Worm (Caenorhabditis elegans) whole organism, dauer: ENCODE results near the gene ZK666.15.
"Not testable (repeated sequence)": the region's sequence is repeated elsewhere in the genome, so short reads cannot be mapped to it uniquely, and the experiment has no call there.

Source experiments
- unc-62 ChIP-seq: sonication (generic microtip); optimal IDR thresholded peaks from 2 replicates; lab custom pipeline; 2017; ENCODE audit warnings: missing biosample characterization, missing genetic modification reagents, missing genetic modification characterization

The ZK666.15 gene

DNA sequence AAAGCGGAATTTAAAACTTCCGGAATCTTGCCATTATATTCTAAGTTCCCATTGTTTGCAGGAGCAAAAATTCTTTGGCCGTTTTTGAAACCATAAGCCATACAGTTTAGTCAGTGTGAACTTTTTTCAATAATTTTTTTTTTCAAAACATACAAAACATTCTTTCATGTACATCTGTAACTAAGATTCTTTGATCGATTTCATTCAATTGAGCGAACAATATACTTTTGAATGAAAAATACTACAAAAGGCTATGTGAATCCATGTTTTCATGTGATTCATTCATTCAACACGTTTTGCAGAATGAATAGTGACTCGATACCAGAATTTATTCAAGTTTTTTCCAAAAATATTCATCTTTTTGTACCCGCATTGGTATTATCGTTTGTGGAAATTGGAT lies at the start of gene ZK666.15:
ZK666.15 (plus strand) TSS at position 301 of the 400 bp plus-strand sequence.
- no peak for TF ChIP-seq unc-62 (GFP tag; lab: Kevin White, UChicago)

ce11 chrII:10437840-10438239 lies 49.0 kb upstream of the ZK666.15 start:
- no peak for TF ChIP-seq unc-62 (GFP tag; lab: Kevin White, UChicago)

- TF ChIP-seq unc-62 (GFP tag; lab: Kevin White, UChicago) = no peak
These were observed 46.9 kb upstream of the ZK666.15 start, which contains the start of gene E04D5.4 for ce11 chrII:10439976-10440375. E04D5.4 (plus strand) TSS chrII:10440276.

- TF ChIP-seq unc-62 (GFP tag; lab: Kevin White, UChicago) = not testable (repeated sequence)
These were observed 44.0 kb upstream of the ZK666.15 start, which contains the start of gene ZK673.1 for ce11 chrII:10442846-10443245. ZK673.1 (plus strand) TSS chrII:10443146.

DNA sequence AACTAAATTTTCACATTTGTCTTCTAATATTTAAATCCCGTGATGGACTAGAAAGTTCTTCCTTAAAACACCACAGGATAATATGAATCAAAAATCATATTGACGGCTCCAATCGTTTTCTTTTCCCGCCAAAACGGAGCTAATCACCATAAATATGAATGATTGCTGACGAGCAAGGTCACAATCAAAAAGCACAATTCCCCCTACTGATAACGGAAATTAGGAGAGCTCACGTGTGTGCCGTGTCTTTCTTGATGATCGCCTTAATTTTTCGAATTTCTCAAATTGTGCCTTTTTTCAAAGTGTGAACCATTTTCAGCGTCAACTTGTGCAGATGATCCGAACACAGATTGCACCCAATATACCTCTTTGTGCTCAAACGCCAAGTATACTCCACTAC lies 42.9 kb upstream of the ZK666.15 start:
- no peak for TF ChIP-seq unc-62 (GFP tag; lab: Kevin White, UChicago)

DNA sequence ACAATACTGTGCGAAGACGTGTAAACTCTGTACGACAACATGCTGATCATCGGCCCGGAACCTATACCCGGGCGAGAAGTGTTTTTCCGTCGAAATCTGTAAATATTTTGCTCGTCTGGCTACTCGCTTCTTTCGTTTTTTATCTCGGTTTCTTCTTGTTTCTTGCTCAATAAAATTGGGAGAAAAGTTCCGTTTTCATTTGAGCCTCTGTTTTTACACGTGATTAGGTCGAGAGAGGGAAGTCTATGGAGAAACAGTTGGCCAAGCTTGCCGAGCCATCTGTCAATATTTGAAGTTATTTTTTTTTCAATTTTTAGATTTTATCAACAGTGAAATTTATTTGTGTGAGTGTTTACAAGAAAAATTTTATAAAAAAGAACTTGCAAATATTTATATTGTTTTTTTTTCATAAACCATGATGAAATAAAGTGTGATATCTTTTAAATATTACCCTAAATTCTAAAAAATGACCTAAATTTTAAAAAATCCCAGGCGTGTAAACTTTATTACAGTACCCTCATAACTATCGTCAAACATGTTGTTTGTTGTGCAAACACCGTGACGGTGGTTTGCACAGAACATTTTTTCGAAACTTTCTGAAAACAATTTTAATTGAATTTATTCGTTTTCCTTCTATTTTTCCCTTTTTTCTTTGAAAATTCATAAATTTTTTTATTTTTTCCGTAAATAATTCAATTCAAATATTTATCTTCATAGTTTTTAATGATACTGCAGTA lies 41.7 kb upstream of the ZK666.15 start:
- TF ChIP-seq unc-62 (GFP tag; lab: Kevin White, UChicago) = no peak

DNA sequence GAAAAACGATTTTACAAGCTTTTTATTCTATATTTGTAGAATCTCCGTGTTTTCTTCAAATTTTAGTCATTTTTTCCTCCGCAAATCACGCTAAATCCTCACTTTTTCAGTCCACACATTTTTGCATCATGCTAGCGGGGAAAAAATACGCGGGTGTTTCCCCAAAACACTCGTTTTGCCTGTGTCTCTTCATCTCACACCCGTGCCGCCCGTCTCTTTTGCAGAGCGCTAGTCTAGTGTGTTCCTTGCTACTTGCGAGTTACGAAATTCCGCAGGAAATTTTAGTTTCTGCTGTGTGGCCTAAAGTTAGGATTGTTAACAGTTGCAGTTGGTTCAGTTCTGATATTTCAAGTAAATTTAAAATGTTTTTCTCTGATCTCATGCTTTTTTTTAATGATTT lies 41.1 kb upstream of the ZK666.15 start:
- no peak for TF ChIP-seq unc-62 (GFP tag; lab: Kevin White, UChicago)

DNA sequence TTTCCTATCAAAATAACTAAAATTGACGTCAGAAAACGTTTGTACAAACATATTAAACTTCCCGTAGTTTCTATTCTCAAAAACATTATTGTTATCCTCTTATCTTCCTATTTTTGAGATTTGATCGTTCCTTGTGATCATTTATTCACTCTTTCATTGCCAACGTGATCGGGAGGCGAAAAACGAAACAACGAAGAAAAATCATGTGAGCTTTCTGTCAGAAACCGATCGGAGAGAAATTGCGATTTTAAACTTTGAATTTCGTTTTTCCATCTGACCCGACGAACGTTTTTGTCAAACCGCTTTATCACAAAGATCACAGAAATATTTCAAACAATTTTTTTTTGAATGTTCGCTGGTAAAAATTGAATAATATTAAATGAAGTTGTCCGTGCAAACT lies 40.5 kb upstream of the ZK666.15 start:
- TF ChIP-seq unc-62 (GFP tag; lab: Kevin White, UChicago) = no peak

ce11 chrII:10446814-10447213 lies 40.0 kb upstream of the ZK666.15 start:
- no peak for TF ChIP-seq unc-62 (GFP tag; lab: Kevin White, UChicago)

DNA sequence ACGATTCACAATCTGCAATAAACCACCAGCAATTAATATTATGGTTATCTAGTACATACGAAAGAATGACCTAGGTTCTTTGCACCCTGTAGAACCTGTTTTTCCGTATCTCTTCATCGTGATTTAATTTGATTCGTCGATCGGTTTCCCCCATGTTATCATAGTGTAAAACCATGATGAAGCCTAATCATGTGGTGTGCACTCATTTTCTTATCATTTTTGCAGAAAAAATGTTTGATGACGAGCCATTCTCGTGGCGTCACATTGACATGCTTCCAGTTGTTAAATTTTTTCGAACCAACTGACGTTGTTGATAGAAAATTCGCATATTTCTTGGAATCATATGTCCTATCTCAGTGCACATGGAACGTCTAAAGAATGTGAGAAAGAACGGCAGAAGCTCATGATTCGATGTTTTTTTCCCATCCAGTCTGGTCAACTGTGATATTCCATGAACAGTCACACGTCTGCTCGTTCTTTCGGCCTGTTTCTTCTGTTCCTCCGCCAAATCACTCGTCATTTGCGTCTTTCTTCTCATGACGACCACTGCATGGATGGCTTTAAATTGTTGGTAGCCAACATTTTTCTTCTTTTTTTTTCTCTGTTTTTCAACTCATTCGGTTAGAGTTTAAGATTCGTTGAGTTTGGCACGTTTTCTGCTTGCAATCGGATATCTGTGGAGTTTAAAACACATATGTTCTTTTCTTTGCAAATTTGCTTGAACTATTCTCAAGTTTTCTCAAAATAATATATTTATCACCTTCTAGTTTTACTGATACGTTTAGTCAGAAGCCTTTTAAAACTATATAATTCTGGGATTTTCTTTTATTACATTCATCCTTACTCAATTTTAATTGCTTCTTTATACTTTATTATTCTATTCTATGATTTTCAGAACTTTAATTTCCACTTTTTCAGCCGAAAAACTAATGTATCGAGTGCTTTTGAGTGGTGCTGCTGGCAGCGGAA lies 39.2 kb upstream of the ZK666.15 start, which contains the start of gene ZK673.2:
ZK673.2 (plus strand) TSS at position 919 of the 969 bp plus-strand sequence.
- no peak for TF ChIP-seq unc-62 (GFP tag; lab: Kevin White, UChicago)

DNA sequence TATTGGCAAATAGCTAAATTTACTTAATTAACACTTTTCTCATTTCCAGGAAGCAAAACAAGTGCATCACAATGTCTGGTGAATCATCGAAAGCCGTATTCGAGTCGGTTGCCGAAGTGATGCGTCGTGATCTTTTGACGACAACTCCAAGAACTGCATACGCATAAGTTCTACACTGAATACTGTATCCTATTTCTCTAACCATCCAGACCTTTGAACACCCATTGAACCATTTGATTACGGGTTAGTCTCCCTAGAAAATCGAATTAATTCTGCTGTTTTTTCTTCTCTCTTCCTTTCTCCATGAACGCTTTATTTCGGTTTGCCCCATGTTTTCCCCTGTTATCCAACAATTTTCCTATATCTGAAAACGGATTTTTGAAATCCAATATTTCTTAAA lies 37.1 kb upstream of the ZK666.15 start, which contains the start of gene lin-56:
lin-56 (plus strand) TSS at position 301 of the 400 bp plus-strand sequence.
- no peak for TF ChIP-seq unc-62 (GFP tag; lab: Kevin White, UChicago)

DNA sequence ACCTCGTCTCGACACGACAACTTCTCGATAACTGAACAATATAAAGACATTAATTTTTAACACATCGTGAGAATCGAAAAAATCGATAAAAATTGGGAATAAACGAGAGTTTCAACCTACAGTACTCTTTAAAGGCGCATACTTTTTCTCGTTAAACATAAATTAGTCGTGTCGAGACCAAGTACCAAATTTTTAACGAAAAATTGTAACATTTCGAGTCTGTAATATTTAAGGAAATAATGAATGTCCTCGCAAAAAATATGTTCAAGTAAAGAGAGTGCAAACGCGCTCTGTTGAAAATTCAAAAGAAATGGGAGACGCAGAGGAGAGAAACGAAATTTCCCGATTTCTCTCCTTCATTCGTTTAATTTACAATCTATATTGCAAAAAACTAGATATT lies 36.5 kb upstream of the ZK666.15 start:
- no peak for TF ChIP-seq unc-62 (GFP tag; lab: Kevin White, UChicago)

ce11 chrII:10452620-10453019 lies 34.2 kb upstream of the ZK666.15 start, which contains the start of gene ZK673.4:
ZK673.4 (plus strand) TSS chrII:10452920.
- no peak for TF ChIP-seq unc-62 (GFP tag; lab: Kevin White, UChicago)

DNA sequence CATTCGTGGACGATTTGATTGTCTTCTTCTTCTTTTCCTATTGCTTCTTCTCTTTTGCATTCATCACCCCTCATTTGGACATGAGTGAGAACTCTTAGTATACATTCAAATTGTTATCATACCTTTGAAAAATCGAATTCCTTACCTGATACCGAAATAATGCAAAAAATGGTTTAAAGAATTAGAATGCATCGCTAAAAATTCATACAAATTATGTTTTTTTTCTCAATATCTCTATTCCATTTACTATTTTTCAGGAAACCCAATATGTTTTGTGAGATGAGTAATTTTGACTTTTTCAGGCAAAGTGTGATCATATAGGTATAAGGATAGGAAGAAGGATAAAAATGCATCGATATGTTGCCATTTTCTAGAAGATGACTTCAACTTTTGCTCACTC lies 29.9 kb upstream of the ZK666.15 start, which contains the start of gene ZK673.11:
ZK673.11 (plus strand) TSS at position 301 of the 400 bp plus-strand sequence.
- TF ChIP-seq unc-62 (GFP tag; lab: Kevin White, UChicago) = no peak

DNA sequence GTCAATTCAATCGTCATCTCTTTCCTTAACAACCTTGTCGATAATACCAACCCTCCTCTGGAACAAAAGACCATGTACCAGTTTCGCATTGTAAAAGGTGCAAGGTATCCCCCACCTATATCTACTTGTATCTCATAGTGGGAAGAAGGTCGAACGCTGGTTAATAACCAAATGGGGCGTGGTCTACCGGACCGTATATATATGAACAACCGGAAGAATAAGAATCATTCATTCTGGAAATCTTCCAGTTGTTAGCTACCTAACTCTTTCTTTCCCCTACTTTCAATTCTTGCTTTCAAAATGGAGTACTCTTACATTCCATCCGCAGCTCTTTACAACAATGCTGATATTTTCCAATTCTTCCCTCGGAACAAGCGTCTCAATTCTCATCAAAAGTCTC lies 25.6 kb upstream of the ZK666.15 start, which contains the start of gene ZK673.5:
ZK673.5 (plus strand) TSS at position 301 of the 400 bp plus-strand sequence.
- no peak for TF ChIP-seq unc-62 (GFP tag; lab: Kevin White, UChicago)
